Worm (Caenorhabditis elegans) whole organism, L4 larva: ENCODE results near the gene gbh-2.

Experiments
- D1046.2 ChIP-seq: fragments of 200-800 bp; sonication (Bioruptor generic); IDR thresholded peaks from 2 replicates; pipeline ENCODE4 v1.3.6; 2022; ENCODE audit warnings: missing genetic modification characterization, missing compliant biosample characterization
- F37D6.2 ChIP-seq: sonication (generic microtip); optimal IDR thresholded peaks from 2 replicates; lab custom pipeline; 2016; ENCODE audit warnings: mild to moderate bottlenecking, missing genetic modification characterization, missing compliant biosample characterization
- T20F7.1 ChIP-seq: fragments of 200-800 bp; sonication (Bioruptor generic); optimal IDR thresholded peaks from 2 replicates; lab custom pipeline; 2018; ENCODE audit warnings: mild to moderate bottlenecking, missing genetic modification characterization, missing compliant biosample characterization
- T26A8.4 ChIP-seq: fragments of 200-800 bp; sonication (Bioruptor generic); IDR thresholded peaks from 2 replicates; pipeline ENCODE4 v1.3.6; 2022; ENCODE audit warnings: missing genetic modification characterization, missing compliant biosample characterization
- Y105C5A.15 ChIP-seq: fragments of 200-800 bp; sonication (Bioruptor generic); IDR thresholded peaks from 2 replicates; pipeline ENCODE4 v1.3.6; 2022; ENCODE audit warnings: missing genetic modification characterization, missing compliant biosample characterization
- Y48G9A.11 ChIP-seq: fragments of 200-800 bp; sonication (Bioruptor generic); IDR thresholded peaks from 2 replicates; pipeline ENCODE4 v1.3.6; 2022; ENCODE audit warnings: missing genetic modification reagents, missing genetic modification characterization, missing compliant biosample characterization
- ZK337.2 ChIP-seq: fragments of 200-800 bp; sonication (Bioruptor generic); IDR thresholded peaks from 2 replicates; pipeline ENCODE4 v1.3.6; 2022; ENCODE audit warnings: missing genetic modification reagents, missing genetic modification characterization, missing compliant biosample characterization
- ama-1 ChIP-seq: fragments of 150-350 bp; optimal IDR thresholded peaks from 2 replicates; lab custom pipeline; 2014; ENCODE audit warnings: inconsistent platforms, mixed read lengths
- attf-4 ChIP-seq: sonication (generic microtip); optimal IDR thresholded peaks from 3 replicates; lab custom pipeline; 2017; ENCODE audit warnings: missing biosample characterization, missing genetic modification characterization
- ceh-20 ChIP-seq: fragments of 200-800 bp; sonication (Bioruptor generic); IDR thresholded peaks from 2 replicates; pipeline ENCODE4 v1.3.6; 2022; ENCODE audit warnings: missing genetic modification reagents, missing genetic modification characterization, missing compliant biosample characterization
- ceh-82 ChIP-seq: sonication (generic microtip); optimal IDR thresholded peaks from 2 replicates; lab custom pipeline; 2017; ENCODE audit warnings: missing biosample characterization, missing genetic modification characterization
- ces-1 ChIP-seq: fragments of 150-350 bp; sonication (generic microtip); optimal IDR thresholded peaks from 4 replicates; lab custom pipeline; 2014; ENCODE audit warnings: missing biosample characterization, missing genetic modification reagents, missing genetic modification characterization
- daf-8 ChIP-seq: fragments of 200-800 bp; sonication (Bioruptor generic); IDR thresholded peaks from 2 replicates; pipeline ENCODE4 v1.3.6; 2022; ENCODE audit warnings: missing genetic modification characterization, missing compliant biosample characterization
- dve-1 ChIP-seq: sonication (generic microtip); optimal IDR thresholded peaks from 2 replicates; lab custom pipeline; 2017; ENCODE audit warnings: antibody characterized with exemption, mild to moderate bottlenecking, missing genetic modification characterization, missing compliant biosample characterization; ENCODE audit not compliant: insufficient read depth
- fos-1 ChIP-seq: fragments of 150-350 bp; optimal IDR thresholded peaks from 2 replicates; lab custom pipeline; 2014; ENCODE audit warnings: missing biosample characterization, missing genetic modification characterization
- hif-1 ChIP-seq, 2 experiments: sonication (generic microtip); optimal IDR thresholded peaks; 2 replicates each; lab custom pipeline; 2016 to 2017; ENCODE audit warnings: missing compliant biosample characterization in 2 of 2, missing genetic modification characterization in 2 of 2, missing genetic modification reagents in 2 of 2, missing genotype in 2 of 2, mild to moderate bottlenecking in 1 of 2
- hlh-30 ChIP-seq: sonication (generic microtip); optimal IDR thresholded peaks from 2 replicates; lab custom pipeline; 2017; ENCODE audit warnings: antibody characterized with exemption, mild to moderate bottlenecking, missing genetic modification characterization, missing compliant biosample characterization; ENCODE audit not compliant: insufficient read depth
- lim-7 ChIP-seq: fragments of 200-800 bp; sonication (Bioruptor generic); IDR thresholded peaks from 2 replicates; pipeline ENCODE4 v1.3.6; 2022; ENCODE audit warnings: missing genetic modification characterization, missing compliant biosample characterization
- lin-13 ChIP-seq: fragments of 150-350 bp; optimal IDR thresholded peaks from 2 replicates; lab custom pipeline; 2014; ENCODE audit warnings: missing biosample characterization, missing genetic modification reagents, missing genetic modification characterization
- lin-38 ChIP-seq: fragments of 200-800 bp; sonication (Bioruptor generic); IDR thresholded peaks from 2 replicates; pipeline ENCODE4 v1.3.6; 2022; ENCODE audit warnings: missing genetic modification reagents, missing genetic modification characterization, missing compliant biosample characterization
- lin-39 ChIP-seq: fragments of 150-350 bp; optimal IDR thresholded peaks from 2 replicates; lab custom pipeline; 2014; ENCODE audit warnings: missing biosample characterization, missing genetic modification reagents, missing genetic modification characterization
- madf-5 ChIP-seq, 2 experiments: fragments of 200-800 bp; sonication (Bioruptor generic); IDR thresholded peaks; 2 replicates each; pipeline ENCODE4 v1.3.6; 2022; ENCODE audit warnings: missing compliant biosample characterization in 2 of 2, missing genetic modification characterization in 2 of 2
- mdl-1 ChIP-seq, 2 experiments: fragments of 150-350 bp in 1 of 2; sonication (generic microtip) in 1 of 2; optimal IDR thresholded peaks; 2 replicates each; lab custom pipeline; 2014 to 2017; ENCODE audit warnings: missing biosample characterization in 2 of 2, missing genetic modification characterization in 2 of 2
- mdt-29 ChIP-seq: fragments of 200-800 bp; sonication (Bioruptor generic); IDR thresholded peaks from 2 replicates; pipeline ENCODE4 v1.3.6; 2022; ENCODE audit warnings: missing genetic modification reagents, missing genetic modification characterization, missing compliant biosample characterization
- mxl-2 ChIP-seq: fragments of 200-800 bp; sonication (Bioruptor generic); conservative IDR thresholded peaks from 2 replicates; pipeline ENCODE4 v1.3.6; 2022; ENCODE audit warnings: missing genetic modification reagents, missing genetic modification characterization, missing compliant biosample characterization
- nhr-11 ChIP-seq: fragments of 150-350 bp; optimal IDR thresholded peaks from 2 replicates; lab custom pipeline; 2014; ENCODE audit warnings: missing biosample characterization, missing genetic modification characterization
- nhr-28 ChIP-seq: fragments of 150-350 bp; optimal IDR thresholded peaks from 2 replicates; lab custom pipeline; 2014; ENCODE audit warnings: missing biosample characterization, missing genetic modification characterization
- nhr-41 ChIP-seq: fragments of 200-800 bp; sonication (Bioruptor generic); IDR thresholded peaks from 2 replicates; pipeline ENCODE4 v1.3.6; 2022; ENCODE audit warnings: missing genetic modification reagents, missing genetic modification characterization, missing compliant biosample characterization
- nhr-42 ChIP-seq: fragments of 200-800 bp; sonication (Bioruptor generic); IDR thresholded peaks from 2 replicates; pipeline ENCODE4 v1.3.6; 2022; ENCODE audit warnings: missing genetic modification characterization, missing compliant biosample characterization
- nhr-48 ChIP-seq: sonication (generic microtip); optimal IDR thresholded peaks from 2 replicates; lab custom pipeline; 2016; ENCODE audit warnings: mild to moderate bottlenecking, missing genetic modification characterization, missing compliant biosample characterization
- nhr-77 ChIP-seq: fragments of 150-350 bp; optimal IDR thresholded peaks from 2 replicates; lab custom pipeline; 2014; ENCODE audit warnings: missing biosample characterization, missing genetic modification characterization
- pqm-1 ChIP-seq: sonication (generic microtip); optimal IDR thresholded peaks from 2 replicates; lab custom pipeline; 2017; ENCODE audit warnings: missing biosample characterization, missing genetic modification characterization
- sdz-12 ChIP-seq: fragments of 200-800 bp; sonication (Bioruptor generic); optimal IDR thresholded peaks from 2 replicates; lab custom pipeline; 2018; ENCODE audit warnings: mild to moderate bottlenecking, missing genetic modification characterization, missing compliant biosample characterization
- snpc-1.2 ChIP-seq: fragments of 200-800 bp; sonication (Bioruptor generic); IDR thresholded peaks from 2 replicates; pipeline ENCODE4 v1.3.6; 2022; ENCODE audit warnings: missing genetic modification reagents, missing genetic modification characterization, missing compliant biosample characterization
- spr-3 ChIP-seq: fragments of 200-800 bp; sonication (Bioruptor generic); optimal IDR thresholded peaks from 2 replicates; lab custom pipeline; 2018; ENCODE audit warnings: mild to moderate bottlenecking, missing genetic modification characterization, missing compliant biosample characterization
- unc-130 ChIP-seq: sonication (generic microtip); optimal IDR thresholded peaks from 2 replicates; lab custom pipeline; 2016; ENCODE audit warnings: missing genetic modification reagents, missing genetic modification characterization, missing compliant biosample characterization
- zag-1 ChIP-seq: fragments of 150-350 bp; optimal IDR thresholded peaks from 2 replicates; lab custom pipeline; 2014; ENCODE audit warnings: missing biosample characterization, missing genetic modification characterization
- zfp-2 ChIP-seq: sonication (generic microtip); optimal IDR thresholded peaks from 2 replicates; lab custom pipeline; 2016; ENCODE audit warnings: mild to moderate bottlenecking, missing genetic modification characterization, missing compliant biosample characterization
- zip-11 ChIP-seq: fragments of 200-800 bp; sonication (Bioruptor generic); IDR thresholded peaks from 2 replicates; pipeline ENCODE4 v1.3.6; 2022; ENCODE audit warnings: missing genetic modification characterization, missing compliant biosample characterization
- ztf-7 ChIP-seq: fragments of 150-350 bp; optimal IDR thresholded peaks from 2 replicates; lab custom pipeline; 2014; ENCODE audit warnings: missing biosample characterization, missing genetic modification characterization

gbh-2 gene

ce11 chrII:8466874-8467273, 18.8 kb upstream of the gbh-2 start, which contains the start of gene F22B5.10:
Gene F22B5.10, plus strand, starts transcription at chrII:8467174.
- TF ChIP-seq ZK337.2 (GFP tag; lab: Robert Waterston, UW) = no peak
- TF ChIP-seq ama-1 = peak; percentile 49
- TF ChIP-seq lin-38 (GFP tag; lab: Robert Waterston, UW) = peak; percentile 23; the same call in 1 of the 2 replicates

- no peak for TF ChIP-seq madf-5 (GFP tag; IDR thresholded peaks at IDR 0.05; lab: Robert Waterston, UW)
- no peak for TF ChIP-seq nhr-77 (tag; lab: Kevin White, UChicago)
- TF ChIP-seq ces-1 = no peak
- TF ChIP-seq fos-1 (tag; lab: Kevin White, UChicago) = no peak
- no peak for TF ChIP-seq spr-3 (GFP tag; lab: Kevin White, UChicago)
- no peak for TF ChIP-seq mdt-29 (GFP tag; lab: Robert Waterston, UW)
- TF ChIP-seq nhr-48 (tag; lab: Kevin White, UChicago) = no peak
- no peak for TF ChIP-seq zip-11 (GFP tag; lab: Robert Waterston, UW)
- no peak for TF ChIP-seq hif-1 (tag; optimal IDR thresholded peaks at IDR 0.05; lab: Kevin White, UChicago)
- TF ChIP-seq Y48G9A.11 (GFP tag; lab: Robert Waterston, UW) = no peak
- TF ChIP-seq nhr-41 (GFP tag; lab: Robert Waterston, UW) = no peak
- no peak for TF ChIP-seq nhr-42 (GFP tag; lab: Robert Waterston, UW)
- no peak for TF ChIP-seq ceh-82 (tag; lab: Kevin White, UChicago)
- no peak for TF ChIP-seq T26A8.4 (GFP tag; lab: Robert Waterston, UW)
- no peak for TF ChIP-seq zfp-2 (tag; lab: Kevin White, UChicago)
- no peak for TF ChIP-seq dve-1 (tag; lab: Kevin White, UChicago)
- no peak for TF ChIP-seq unc-130 (GFP tag; lab: Kevin White, UChicago)
- TF ChIP-seq sdz-12 = no peak
- no peak for TF ChIP-seq Y105C5A.15 (GFP tag; lab: Robert Waterston, UW)
- TF ChIP-seq snpc-1.2 = no peak
These were observed 17.9 kb upstream of the gbh-2 start, which contains the start of gene M05D6.2 for ce11 chrII:8467809-8468208. Gene M05D6.2, plus strand, starts transcription at chrII:8468109.

ce11 chrII:8471139-8471538, 14.5 kb upstream of the gbh-2 start, which contains the start of gene M05D6.8:
Gene M05D6.8, minus strand, starts transcription at chrII:8471239.
- TF ChIP-seq pqm-1 (tag; lab: Kevin White, UChicago) (no peak), mdt-29 (GFP tag; lab: Robert Waterston, UW) (no peak), lim-7 (GFP tag; lab: Robert Waterston, UW) (no peak), ztf-7 (tag; lab: Kevin White, UChicago) (no peak), F37D6.2 (tag; lab: Kevin White, UChicago) (no peak), ceh-20 (no peak), lin-39 (tag; lab: Kevin White, UChicago) (no peak), nhr-42 (GFP tag; lab: Robert Waterston, UW) (no peak), mxl-2 (GFP tag; lab: Robert Waterston, UW) (no peak), hlh-30 (tag; lab: Kevin White, UChicago) (no peak), lin-13 (GFP tag; lab: Kevin White, UChicago) (no peak), nhr-28 (tag; lab: Kevin White, UChicago) (no peak), mdl-1 (tag; optimal IDR thresholded peaks at IDR 0.05; lab: Kevin White, UChicago) (no peak), D1046.2 (GFP tag; lab: Robert Waterston, UW) (no peak), zag-1 (tag; lab: Kevin White, UChicago) (no peak), unc-130 (GFP tag; lab: Kevin White, UChicago) (no peak), attf-4 (no peak), nhr-11 (tag; lab: Kevin White, UChicago) (no peak), daf-8 (GFP tag; lab: Robert Waterston, UW) (no peak), T20F7.1 (no peak)
